Worm (Caenorhabditis elegans) whole organism, mixed stage, embryonic: ENCODE data around the gene spl-1.

Experiments used
- M03D4.4 ChIP-seq: sonication (generic microtip); optimal IDR thresholded peaks from 2 replicates; lab custom pipeline; 2017; ENCODE audit warnings: mild to moderate bottlenecking, missing genetic modification characterization, missing compliant biosample characterization
- blmp-1 ChIP-seq: fragments of 150-350 bp; optimal IDR thresholded peaks from 2 replicates; lab custom pipeline; 2014; ENCODE audit warnings: missing biosample characterization, missing genetic modification characterization
- ceh-39 ChIP-seq: fragments of 150-350 bp; optimal IDR thresholded peaks from 2 replicates; lab custom pipeline; 2014; ENCODE audit warnings: missing biosample characterization, missing genetic modification characterization
- ceh-83 ChIP-seq: fragments of 200-800 bp; sonication (Bioruptor generic); optimal IDR thresholded peaks from 2 replicates; lab custom pipeline; 2018; ENCODE audit warnings: mild to moderate bottlenecking, missing genetic modification characterization, missing compliant biosample characterization
- ces-1 ChIP-seq: fragments of 150-350 bp; optimal IDR thresholded peaks from 2 replicates; lab custom pipeline; 2014; ENCODE audit warnings: missing biosample characterization, missing genetic modification reagents, missing genetic modification characterization
- ham-2 ChIP-seq: fragments of 200-800 bp; sonication (Bioruptor generic); optimal IDR thresholded peaks from 2 replicates; lab custom pipeline; 2018; ENCODE audit warnings: mild to moderate bottlenecking, missing genetic modification characterization, missing compliant biosample characterization
- lin-13 ChIP-seq: fragments of 150-350 bp; optimal IDR thresholded peaks from 2 replicates; lab custom pipeline; 2014; ENCODE audit warnings: missing biosample characterization, missing genetic modification characterization
- lsy-2 ChIP-seq: fragments of 150-350 bp; optimal IDR thresholded peaks from 2 replicates; lab custom pipeline; 2014; ENCODE audit warnings: missing biosample characterization, missing genetic modification characterization
- mab-5 ChIP-seq: fragments of 150-350 bp; optimal IDR thresholded peaks from 2 replicates; lab custom pipeline; 2014; ENCODE audit warnings: missing biosample characterization, missing genetic modification characterization
- mep-1 ChIP-seq: fragments of 150-350 bp; optimal IDR thresholded peaks from 2 replicates; lab custom pipeline; 2017; ENCODE audit warnings: missing biosample characterization, missing genetic modification reagents, missing genetic modification characterization, inconsistent platforms
- nhr-12 ChIP-seq: fragments of 150-350 bp; optimal IDR thresholded peaks from 2 replicates; lab custom pipeline; 2014; ENCODE audit warnings: missing biosample characterization, missing genetic modification characterization
- nhr-28 ChIP-seq: fragments of 150-350 bp; optimal IDR thresholded peaks from 2 replicates; lab custom pipeline; 2014; ENCODE audit warnings: missing biosample characterization, missing genetic modification characterization
- unc-62 ChIP-seq: fragments of 150-350 bp; optimal IDR thresholded peaks from 2 replicates; lab custom pipeline; 2014; ENCODE audit warnings: missing biosample characterization, missing genetic modification reagents, missing genetic modification characterization

- TF ChIP-seq ceh-39 (no peak), mab-5 (tag; lab: Kevin White, UChicago) (no peak), nhr-28 (tag; lab: Kevin White, UChicago) (no peak), ham-2 (GFP tag; lab: Kevin White, UChicago) (no peak), unc-62 (GFP tag; lab: Kevin White, UChicago) (no peak), M03D4.4 (no peak), mep-1 (tag; lab: Kevin White, UChicago) (no peak), nhr-12 (tag; lab: Kevin White, UChicago) (no peak), ceh-83 (GFP tag; lab: Kevin White, UChicago) (no peak), ces-1 (GFP tag; lab: Kevin White, UChicago) (no peak), lsy-2 (tag; lab: Kevin White, UChicago) (no peak), blmp-1 (tag; lab: Kevin White, UChicago) (no peak), lin-13 (no peak)
These were observed 4.6 kb downstream of the spl-1 start for ce11 chrIV:378367-378766.
